Fruit fly (Drosophila melanogaster): ENCODE measurements around the gene gpp.

dm6 chr3R:6429706-6430105 is 23.1 kb downstream of the gpp start:
- TF ChIP-seq CG8478 (optimal IDR thresholded peaks at IDR 0.05) (no peak), CTCF (optimal IDR thresholded peaks at IDR 0.05) (peak in 1 of 2 experiments; percentile 21)
